ENCODE assay signal across 1 fruit fly cellular context in genomic region chrX:6868024-6868628, dm6.
TF ChIP-seq lines count a peak whose summit lies in the region.

No protein-coding gene starts in this region.

TF ChIP-seq in whole organism, embryonic, 481 proteins besides CTCF, POLR2A, EP300 and RAD21 (continued from another document and continues in another):
- TF ChIP-seq CG13287 (GFP tag; IDR thresholded peaks at IDR 0.05; lab: Robert Waterston, UW; ENCODE audit: partially characterized antibody) (peak; percentile 46; the same call in 1 of the 2 replicates), ash1 (GFP tag; optimal IDR thresholded peaks at IDR 0.05; lab: Kevin White, UChicago) (peak; percentile 47), CG10321 (GFP tag; IDR thresholded peaks at IDR 0.05; lab: Robert Waterston, UW) (no peak), CrebB (tag; optimal IDR thresholded peaks at IDR 0.05; lab: Kevin White, UChicago) (peak; percentile 9), CG15601 (tag; optimal IDR thresholded peaks at IDR 0.05; lab: Kevin White, UChicago) (no peak), Atf3 (GFP tag; optimal IDR thresholded peaks at IDR 0.05; lab: Kevin White, UChicago) (no peak), Hmr (GFP tag; optimal IDR thresholded peaks at IDR 0.05; lab: Kevin White, UChicago) (peak; percentile 33), CG15514 (GFP tag; optimal IDR thresholded peaks at IDR 0.05; lab: Kevin White, UChicago) (no peak), chinmo (GFP tag; IDR thresholded peaks at IDR 0.05; lab: Robert Waterston, UW; ENCODE audit: partially characterized antibody) (peak; percentile 98), Adf1 (GFP tag; IDR thresholded peaks at IDR 0.05; lab: Robert Waterston, UW) (peak; percentile 99), CG12219 (GFP tag; optimal IDR thresholded peaks at IDR 0.05; lab: Kevin White, UChicago) (no peak), Dfd (GFP tag; optimal IDR thresholded peaks at IDR 0.05; lab: Kevin White, UChicago) (no peak), CG6854 (GFP tag; optimal IDR thresholded peaks at IDR 0.05; lab: Kevin White, UChicago) (no peak), seq (GFP tag; IDR thresholded peaks at IDR 0.05; lab: Robert Waterston, UW) (peak; percentile 6; the same call in 1 of the 2 replicates), sd (tag; optimal IDR thresholded peaks at IDR 0.05; lab: Kevin White, UChicago) (peak; percentile 72), Six4 (GFP tag; optimal IDR thresholded peaks at IDR 0.05; lab: Kevin White, UChicago) (no peak), amos (GFP tag; IDR thresholded peaks at IDR 0.05; lab: Robert Waterston, UW; ENCODE audit: partially characterized antibody) (peak; percentile 35; the same call in 1 of the 2 replicates), CG5953 (GFP tag; IDR thresholded peaks at IDR 0.05; lab: Robert Waterston, UW) (no peak), CG10959 (GFP tag; IDR thresholded peaks at IDR 0.05; lab: Robert Waterston, UW) (no peak), unc-4 (GFP tag; IDR thresholded peaks at IDR 0.05; lab: Robert Waterston, UW; ENCODE audit: partially characterized antibody) (0 out of 2 replicates have a peak, but pooled peaks have one; percentile 12), sna (GFP tag; IDR thresholded peaks at IDR 0.05; lab: Robert Waterston, UW; ENCODE audit: partially characterized antibody) (no peak), lov (optimal IDR thresholded peaks at IDR 0.05; lab: Kevin White, UChicago) (no peak), lov (GFP tag; IDR thresholded peaks at IDR 0.05; lab: Robert Waterston, UW) (peak; percentile 67; the same call in 1 of the 3 replicates), Jarid2 (GFP tag; optimal IDR thresholded peaks at IDR 0.05; lab: Kevin White, UChicago) (peak; percentile 77), crp (GFP tag; optimal IDR thresholded peaks at IDR 0.05; lab: Kevin White, UChicago) (no peak), Asciz (GFP tag; optimal IDR thresholded peaks at IDR 0.05; lab: Kevin White, UChicago) (peak; percentile 45), h (optimal IDR thresholded peaks at IDR 0.05; lab: Kevin White, UChicago) (peak; percentile 18), CG32767 (GFP tag; IDR thresholded peaks at IDR 0.05; lab: Robert Waterston, UW) (peak; percentile 26; the same call in 1 of the 2 replicates), corto (GFP tag; optimal IDR thresholded peaks at IDR 0.05; lab: Kevin White, UChicago) (no peak), pros (GFP tag; optimal IDR thresholded peaks at IDR 0.05; lab: Kevin White, UChicago) (peak; percentile 75), ssp (GFP tag; IDR thresholded peaks at IDR 0.05; lab: Robert Waterston, UW) (no peak), CG12071 (GFP tag; optimal IDR thresholded peaks at IDR 0.05; lab: Kevin White, UChicago) (no peak), Ets65A (GFP tag; lab: Kevin White, UChicago) (peak; percentile 88), tx (GFP tag; optimal IDR thresholded peaks at IDR 0.05; lab: Kevin White, UChicago) (no peak), bbx (GFP tag; IDR thresholded peaks at IDR 0.05; lab: Robert Waterston, UW; ENCODE audit: partially characterized antibody) (peak; percentile 25; the same call in 1 of the 2 replicates), Hr3 (GFP tag; optimal IDR thresholded peaks at IDR 0.05; lab: Kevin White, UChicago) (peak; percentile 7), Atf6 (GFP tag; IDR thresholded peaks at IDR 0.05; lab: Robert Waterston, UW) (peak; percentile 33; the same call in 1 of the 2 replicates), CG15479 (GFP tag; optimal IDR thresholded peaks at IDR 0.05; lab: Kevin White, UChicago) (peak; percentile 65), CG4360 (GFP tag; IDR thresholded peaks at IDR 0.05; lab: Robert Waterston, UW) (peak; percentile 92), CG17328 (GFP tag; IDR thresholded peaks at IDR 0.05; lab: Robert Waterston, UW) (peak; percentile 27; the same call in 1 of the 2 replicates), CG2678 (tag; optimal IDR thresholded peaks at IDR 0.05; lab: Kevin White, UChicago) (no peak), eve (GFP tag; optimal IDR thresholded peaks at IDR 0.05; lab: Kevin White, UChicago) (no peak), CG10979 (tag; optimal IDR thresholded peaks at IDR 0.05; lab: Kevin White, UChicago) (no peak), CG14014 (GFP tag; IDR thresholded peaks at IDR 0.05; lab: Robert Waterston, UW) (no peak), Dip2 (GFP tag; IDR thresholded peaks at IDR 0.05; lab: Robert Waterston, UW) (no peak), CG7556 (GFP tag; optimal IDR thresholded peaks at IDR 0.05; lab: Kevin White, UChicago) (peak; percentile 93), org-1 (GFP tag; optimal IDR thresholded peaks at IDR 0.05; lab: Kevin White, UChicago) (no peak), CG3163 (GFP tag; optimal IDR thresholded peaks at IDR 0.05; lab: Kevin White, UChicago) (peak; percentile 33), sr (GFP tag; IDR thresholded peaks at IDR 0.05; lab: Robert Waterston, UW) (0 out of 3 replicates have a peak, but pooled peaks have one; percentile 26), hb (GFP tag; IDR thresholded peaks at IDR 0.05; lab: Robert Waterston, UW; ENCODE audit: partially characterized antibody) (no peak), prd (optimal IDR thresholded peaks at IDR 0.05; lab: Kevin White, UChicago) (no peak), prd (GFP tag; IDR thresholded peaks at IDR 0.05; lab: Robert Waterston, UW) (0 out of 3 replicates have a peak, but pooled peaks have one; percentile 4), B-H2 (GFP tag; optimal IDR thresholded peaks at IDR 0.05; lab: Kevin White, UChicago) (no peak), scrt (GFP tag; optimal IDR thresholded peaks at IDR 0.05; lab: Kevin White, UChicago) (peak; percentile 19), CG13624 (GFP tag; optimal IDR thresholded peaks at IDR 0.05; lab: Kevin White, UChicago) (no peak), slp2 (GFP tag; optimal IDR thresholded peaks at IDR 0.05; lab: Kevin White, UChicago) (no peak), CG6254 (GFP tag; optimal IDR thresholded peaks at IDR 0.05; lab: Kevin White, UChicago) (no peak), hth (optimal IDR thresholded peaks at IDR 0.05; lab: Kevin White, UChicago) (no peak), CG18011 (GFP tag; optimal IDR thresholded peaks at IDR 0.05; lab: Kevin White, UChicago) (no peak), slbo (GFP tag; IDR thresholded peaks at IDR 0.05; lab: Robert Waterston, UW) (peak; percentile 44), CoRest (tag; optimal IDR thresholded peaks at IDR 0.05; lab: Kevin White, UChicago) (peak; percentile 78), Scr (GFP tag; IDR thresholded peaks at IDR 0.05; lab: Robert Waterston, UW; ENCODE audit: partially characterized antibody) (no peak), oc (tag; optimal IDR thresholded peaks at IDR 0.05; lab: Kevin White, UChicago) (no peak), jigr1 (GFP tag; IDR thresholded peaks at IDR 0.05; lab: Robert Waterston, UW) (no peak), psq (GFP tag; optimal IDR thresholded peaks at IDR 0.05; lab: Kevin White, UChicago) (peak; percentile 87), CG42726 (GFP tag; IDR thresholded peaks at IDR 0.05; lab: Robert Waterston, UW; ENCODE audit: partially characterized antibody) (peak; percentile 62; the same call in 1 of the 2 replicates), CG2875 (GFP tag; optimal IDR thresholded peaks at IDR 0.05; lab: Kevin White, UChicago) (no peak), da (GFP tag; optimal IDR thresholded peaks at IDR 0.05; lab: Kevin White, UChicago) (no peak), D (optimal IDR thresholded peaks at IDR 0.05; lab: Kevin White, UChicago) (no peak), D (GFP tag; optimal IDR thresholded peaks at IDR 0.05; lab: Kevin White, UChicago) (peak; percentile 35), nmo (GFP tag; optimal IDR thresholded peaks at IDR 0.05; lab: Kevin White, UChicago) (peak; percentile 43), CG11696 (GFP tag; IDR thresholded peaks at IDR 0.05; lab: Robert Waterston, UW) (0 out of 2 replicates have a peak, but pooled peaks have one; percentile 50), maf-S (GFP tag; optimal IDR thresholded peaks at IDR 0.05; lab: Kevin White, UChicago) (no peak), Chrac-16 (GFP tag; optimal IDR thresholded peaks at IDR 0.05; lab: Kevin White, UChicago) (no peak), CG6791 (GFP tag; IDR thresholded peaks at IDR 0.05; lab: Robert Waterston, UW; ENCODE audit: partially characterized antibody) (no peak), CG3065 (GFP tag; optimal IDR thresholded peaks at IDR 0.05; lab: Kevin White, UChicago) (no peak), Optix (GFP tag; IDR thresholded peaks at IDR 0.05; lab: Robert Waterston, UW) (0 out of 3 replicates have a peak, but pooled peaks have one; percentile 43), HLH3B (GFP tag; IDR thresholded peaks at IDR 0.05; lab: Robert Waterston, UW) (no peak), Sox100B (GFP tag; optimal IDR thresholded peaks at IDR 0.05; lab: Kevin White, UChicago) (no peak), Stat92E (GFP tag; optimal IDR thresholded peaks at IDR 0.05; lab: Kevin White, UChicago) (no peak), sens-2 (GFP tag; IDR thresholded peaks at IDR 0.05; lab: Robert Waterston, UW) (peak; percentile 40; the same call in 1 of the 2 replicates), pnt (GFP tag; optimal IDR thresholded peaks at IDR 0.05; lab: Kevin White, UChicago) (no peak), zf30C (GFP tag; optimal IDR thresholded peaks at IDR 0.05; lab: Kevin White, UChicago) (no peak), CG33557 (GFP tag; optimal IDR thresholded peaks at IDR 0.05; lab: Kevin White, UChicago) (peak; percentile 0), kni (GFP tag; optimal IDR thresholded peaks at IDR 0.05; lab: Kevin White, UChicago) (peak; percentile 33), CG12299 (tag; optimal IDR thresholded peaks at IDR 0.05; lab: Kevin White, UChicago) (peak; percentile 16), CG18476 (GFP tag; optimal IDR thresholded peaks at IDR 0.05; lab: Kevin White, UChicago) (no peak), CG11085 (GFP tag; IDR thresholded peaks at IDR 0.05; lab: Robert Waterston, UW) (no peak), mirr (GFP tag; optimal IDR thresholded peaks at IDR 0.05; lab: Kevin White, UChicago) (peak; percentile 21), sob (GFP tag; IDR thresholded peaks at IDR 0.05; lab: Robert Waterston, UW) (0 out of 2 replicates have a peak, but pooled peaks have one; percentile 16), Med (GFP tag; lab: Kevin White, UChicago) (peak; percentile 55), CG18619 (GFP tag; optimal IDR thresholded peaks at IDR 0.05; lab: Kevin White, UChicago) (no peak), Nf-YC (tag; optimal IDR thresholded peaks at IDR 0.05; lab: Kevin White, UChicago) (no peak), CG6813 (GFP tag; optimal IDR thresholded peaks at IDR 0.05; lab: Kevin White, UChicago) (no peak), fd96Cb (tag; optimal IDR thresholded peaks at IDR 0.05; lab: Kevin White, UChicago) (no peak), bigmax (GFP tag; optimal IDR thresholded peaks at IDR 0.05; lab: Kevin White, UChicago) (no peak), sens (GFP tag; lab: Kevin White, UChicago) (peak; percentile 60), Poxn (GFP tag; IDR thresholded peaks at IDR 0.05; lab: Robert Waterston, UW) (no peak), Hmx (GFP tag; optimal IDR thresholded peaks at IDR 0.05; lab: Kevin White, UChicago) (no peak), CG2120 (GFP tag; optimal IDR thresholded peaks at IDR 0.05; lab: Kevin White, UChicago) (peak; percentile 26), CG13424 (tag; optimal IDR thresholded peaks at IDR 0.05; lab: Kevin White, UChicago) (peak; percentile 56), CG17359 (tag; optimal IDR thresholded peaks at IDR 0.05; lab: Kevin White, UChicago) (peak; percentile 9), gfzf (GFP tag; optimal IDR thresholded peaks at IDR 0.05; lab: Kevin White, UChicago) (no peak), ci (GFP tag; IDR thresholded peaks at IDR 0.05; lab: Robert Waterston, UW) (peak; percentile 67; the same call in 2 of the 3 replicates), Bgb (GFP tag; IDR thresholded peaks at IDR 0.05; lab: Robert Waterston, UW; ENCODE audit: partially characterized antibody) (peak; percentile 49; the same call in 1 of the 2 replicates), zen2 (GFP tag; IDR thresholded peaks at IDR 0.05; lab: Robert Waterston, UW; ENCODE audit: partially characterized antibody) (0 out of 3 replicates have a peak, but pooled peaks have one; percentile 24), yki (optimal IDR thresholded peaks at IDR 0.05; lab: Kevin White, UChicago) (peak; percentile 60), CG34422 (GFP tag; IDR thresholded peaks at IDR 0.05; lab: Robert Waterston, UW) (peak; percentile 66; the same call in 1 of the 3 replicates), CG2199 (GFP tag; IDR thresholded peaks at IDR 0.05; lab: Robert Waterston, UW) (peak; percentile 45; the same call in 1 of the 3 replicates), btn (GFP tag; optimal IDR thresholded peaks at IDR 0.05; lab: Kevin White, UChicago) (no peak), Mrtf (GFP tag; IDR thresholded peaks at IDR 0.05; lab: Robert Waterston, UW) (0 out of 3 replicates have a peak, but pooled peaks have one; percentile 21), Deaf1 (tag; optimal IDR thresholded peaks at IDR 0.05; lab: Kevin White, UChicago) (peak; percentile 93), CG4424 (GFP tag; optimal IDR thresholded peaks at IDR 0.05; lab: Kevin White, UChicago) (no peak), sim (GFP tag; IDR thresholded peaks at IDR 0.05; lab: Robert Waterston, UW) (no peak), CG34224 (GFP tag; IDR thresholded peaks at IDR 0.05; lab: Robert Waterston, UW; ENCODE audit: partially characterized antibody) (no peak), bsh (GFP tag; optimal IDR thresholded peaks at IDR 0.05; lab: Kevin White, UChicago) (peak in 1 of 2 experiments; percentile 27), CG12659 (GFP tag; optimal IDR thresholded peaks at IDR 0.05; lab: Kevin White, UChicago) (peak; percentile 27), CG7786 (GFP tag; optimal IDR thresholded peaks at IDR 0.05; lab: Kevin White, UChicago) (no peak), rib (GFP tag; IDR thresholded peaks at IDR 0.05; lab: Robert Waterston, UW) (peak; percentile 77; the same call in 1 of the 2 replicates), abd-A (tag; optimal IDR thresholded peaks at IDR 0.05; lab: Kevin White, UChicago) (peak; percentile 37), CkIIα-i1 (GFP tag; IDR thresholded peaks at IDR 0.05; lab: Robert Waterston, UW) (no peak), tll (GFP tag; optimal IDR thresholded peaks at IDR 0.05; lab: Kevin White, UChicago) (peak in 1 of 2 experiments; percentile 5), en (GFP tag; optimal IDR thresholded peaks at IDR 0.05; lab: Kevin White, UChicago) (no peak), Vsx1 (GFP tag; optimal IDR thresholded peaks at IDR 0.05; lab: Kevin White, UChicago) (no peak), crol (GFP tag; IDR thresholded peaks at IDR 0.05; lab: Robert Waterston, UW) (peak; percentile 95), bcd (GFP tag; optimal IDR thresholded peaks at IDR 0.05; lab: Kevin White, UChicago) (peak; percentile 49), Trl (optimal IDR thresholded peaks at IDR 0.05; lab: Kevin White, UChicago) (peak; percentile 81 to 95), Trl (GFP tag; optimal IDR thresholded peaks at IDR 0.05; lab: Kevin White, UChicago) (no peak), CG1832 (GFP tag; optimal IDR thresholded peaks at IDR 0.05; lab: Kevin White, UChicago) (peak; percentile 30)
